Worm (Caenorhabditis elegans) whole organism, L4 larva: Measurements from ENCODE around the gene zig-13.

ENCODE experiments used
- dmd-9 ChIP-seq: fragments of 200-800 bp; sonication (Bioruptor generic); IDR thresholded peaks from 2 replicates; pipeline ENCODE4 v1.3.6; 2022; ENCODE audit warnings: missing genetic modification reagents, missing genetic modification characterization, missing compliant biosample characterization
- egl-27 ChIP-seq: sonication (generic microtip); optimal IDR thresholded peaks from 3 replicates; lab custom pipeline; 2017; ENCODE audit warnings: missing biosample characterization, missing genetic modification reagents, missing genetic modification characterization
- nhr-11 ChIP-seq: fragments of 150-350 bp; optimal IDR thresholded peaks from 2 replicates; lab custom pipeline; 2014; ENCODE audit warnings: missing biosample characterization, missing genetic modification characterization
- nhr-237 ChIP-seq: sonication (generic microtip); optimal IDR thresholded peaks from 2 replicates; lab custom pipeline; 2017; ENCODE audit warnings: missing biosample characterization, missing genetic modification characterization
- nhr-76 ChIP-seq: fragments of 150-350 bp; optimal IDR thresholded peaks from 2 replicates; lab custom pipeline; 2014; ENCODE audit warnings: missing biosample characterization, missing genetic modification characterization
- nhr-77 ChIP-seq: fragments of 150-350 bp; optimal IDR thresholded peaks from 2 replicates; lab custom pipeline; 2014; ENCODE audit warnings: missing biosample characterization, missing genetic modification characterization
- pha-4 ChIP-seq, 2 experiments: fragments of 150-350 bp in 1 of 2; fragments of 200-800 bp in 1 of 2; sonication (Bioruptor generic) in 1 of 2; IDR thresholded peaks in 1 of 2; optimal IDR thresholded peaks in 1 of 2; 2 replicates each; pipeline versions ENCODE4 v1.3.6 to Lab custom; 2014 to 2022; ENCODE audit warnings: missing genetic modification characterization in 2 of 2, missing genetic modification reagents in 2 of 2, missing biosample characterization in 1 of 2, missing compliant biosample characterization in 1 of 2
- rbr-2 ChIP-seq: sonication (generic microtip); optimal IDR thresholded peaks from 2 replicates; lab custom pipeline; 2016; ENCODE audit warnings: missing genotype, missing genetic modification characterization, missing compliant biosample characterization
- skn-1 ChIP-seq: fragments of 150-350 bp; optimal IDR thresholded peaks from 2 replicates; lab custom pipeline; 2014; ENCODE audit warnings: missing biosample characterization, missing genetic modification characterization
- snpc-4 ChIP-seq: fragments of 150-350 bp; optimal IDR thresholded peaks from 2 replicates; lab custom pipeline; 2014; ENCODE audit warnings: missing biosample characterization, missing genetic modification characterization
- unc-130 ChIP-seq: sonication (generic microtip); optimal IDR thresholded peaks from 2 replicates; lab custom pipeline; 2016; ENCODE audit warnings: missing genetic modification reagents, missing genetic modification characterization, missing compliant biosample characterization
- unc-62 ChIP-seq, 3 experiments: fragments of 150-350 bp in 1 of 3; sonication (generic microtip); optimal IDR thresholded peaks in 2 of 3; peaks in 1 of 3; 1 replicate in 1 of 3; 2 replicates in 2 of 3; lab custom pipeline; 2014 to 2017; ENCODE audit warnings: missing biosample characterization in 3 of 3, missing genetic modification characterization in 3 of 3, missing genetic modification reagents in 3 of 3, missing genotype in 1 of 3
- zip-11 ChIP-seq: fragments of 200-800 bp; sonication (Bioruptor generic); IDR thresholded peaks from 2 replicates; pipeline ENCODE4 v1.3.6; 2022; ENCODE audit warnings: missing genetic modification characterization, missing compliant biosample characterization

DNA sequence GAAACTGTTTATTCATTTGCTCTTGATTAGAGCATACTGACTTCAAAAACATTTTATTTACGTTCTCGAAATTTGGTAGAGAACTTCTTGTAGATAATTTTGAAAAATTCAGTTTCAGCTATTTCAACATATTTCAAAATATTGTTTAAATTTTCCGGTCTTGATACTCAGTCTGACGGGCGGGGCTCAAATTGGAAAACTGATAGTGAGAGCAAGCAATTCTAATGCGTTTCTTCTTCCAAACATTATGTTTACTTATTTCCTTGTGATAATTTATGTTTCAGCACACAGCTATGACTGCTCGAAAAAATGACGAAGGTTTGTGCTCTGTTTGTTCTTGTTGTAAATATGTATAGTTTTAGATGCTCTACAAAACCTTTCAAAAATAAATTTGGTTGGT, 36.3 kb downstream of the zig-13 start, which contains the start of gene pals-24:
- TF ChIP-seq egl-27 (no peak), snpc-4 (tag; lab: Kevin White, UChicago) (no peak), dmd-9 (GFP tag; lab: Robert Waterston, UW) (no peak), nhr-11 (no peak), pha-4 (GFP tag; IDR thresholded peaks at IDR 0.05; lab: Robert Waterston, UW) (no peak), pha-4 (tag; optimal IDR thresholded peaks at IDR 0.05; lab: Kevin White, UChicago) (no peak), nhr-77 (no peak), nhr-76 (tag; lab: Kevin White, UChicago) (no peak), rbr-2 (tag; lab: Kevin White, UChicago) (no peak), unc-62 (GFP tag; optimal IDR thresholded peaks at IDR 0.05 in 1 of 2; lab: Kevin White, UChicago) (no peak), unc-62 (tag; optimal IDR thresholded peaks at IDR 0.05; lab: Kevin White, UChicago) (no peak), skn-1 (tag; lab: Kevin White, UChicago) (no peak), nhr-237 (tag; lab: Kevin White, UChicago) (no peak), unc-130 (GFP tag; lab: Kevin White, UChicago) (no peak), zip-11 (GFP tag; lab: Robert Waterston, UW) (no peak)
